Fruit fly (Drosophila melanogaster): ENCODE measurements around the gene C1GalTA.

C1GalTA gene

dm6 chr2L:8894224-8894623 lies 56.8 kb downstream of the C1GalTA start (continued):
- TF ChIP-seq CG12236 (GFP tag; optimal IDR thresholded peaks at IDR 0.05) (no peak), Dbx (GFP tag; IDR thresholded peaks at IDR 0.05) (peak; percentile 85), kni (GFP tag; optimal IDR thresholded peaks at IDR 0.05) (no peak), dpn (GFP tag; optimal IDR thresholded peaks at IDR 0.05) (peak; percentile 9 to 39), CG7357 (GFP tag; IDR thresholded peaks at IDR 0.05) (peak; percentile 44; the same call in 1 of the 3 replicates), HmgZ (tag; optimal IDR thresholded peaks at IDR 0.05) (peak; percentile 10), CG11093 (GFP tag; IDR thresholded peaks at IDR 0.05) (no peak; the same call in 2 of the 3 replicates), cato (GFP tag; optimal IDR thresholded peaks at IDR 0.05; ENCODE audit: borderline replicate concordance) (no peak), ci (GFP tag; IDR thresholded peaks at IDR 0.05) (no peak), PHDP (tag; optimal IDR thresholded peaks at IDR 0.05) (peak; percentile 32), zfh2 (GFP tag; optimal IDR thresholded peaks at IDR 0.05) (peak; percentile 56), CG8290 (GFP tag; optimal IDR thresholded peaks at IDR 0.05) (no peak), CG8290 (tag; optimal IDR thresholded peaks at IDR 0.05) (peak in 1 of 2 experiments; percentile 74), Ets65A (GFP tag) (peak; percentile 39), CG3163 (GFP tag; optimal IDR thresholded peaks at IDR 0.05) (no peak), Poxn (GFP tag; IDR thresholded peaks at IDR 0.05) (peak; percentile 31; the same call in 1 of the 2 replicates), gfzf (GFP tag; optimal IDR thresholded peaks at IDR 0.05) (no peak), mam (GFP tag; optimal IDR thresholded peaks at IDR 0.05) (peak; percentile 59), toy (GFP tag; IDR thresholded peaks at IDR 0.05) (no peak), Asciz (GFP tag; optimal IDR thresholded peaks at IDR 0.05) (no peak), zf30C (GFP tag; optimal IDR thresholded peaks at IDR 0.05) (no peak), gro (GFP tag; optimal IDR thresholded peaks at IDR 0.05) (peak; percentile 65), CG13624 (GFP tag; optimal IDR thresholded peaks at IDR 0.05) (peak; percentile 71), CG18476 (GFP tag; optimal IDR thresholded peaks at IDR 0.05) (no peak), gsb (GFP tag; IDR thresholded peaks at IDR 0.05) (peak; percentile 51; the same call in 1 of the 2 replicates), CG30403 (GFP tag; optimal IDR thresholded peaks at IDR 0.05) (peak; percentile 28), CG11560 (tag; IDR thresholded peaks at IDR 0.05) (peak; percentile 55; the same call in 2 of the 3 replicates), CG10147 (GFP tag; optimal IDR thresholded peaks at IDR 0.05) (peak; percentile 61), klu (GFP tag; IDR thresholded peaks at IDR 0.05) (peak; percentile 31; the same call in 1 of the 2 replicates), Sin3A (optimal IDR thresholded peaks at IDR 0.05) (no peak), CG17186 (GFP tag; optimal IDR thresholded peaks at IDR 0.05) (no peak), mirr (GFP tag; optimal IDR thresholded peaks at IDR 0.05) (peak; percentile 50), Hmr (GFP tag; optimal IDR thresholded peaks at IDR 0.05) (peak; percentile 30), CG3281 (GFP tag; optimal IDR thresholded peaks at IDR 0.05) (peak; percentile 68), prd (optimal IDR thresholded peaks at IDR 0.05) (no peak), prd (GFP tag; IDR thresholded peaks at IDR 0.05) (peak; percentile 62; the same call in 2 of the 3 replicates), jing (GFP tag; optimal IDR thresholded peaks at IDR 0.05) (no peak), CG10209 (GFP tag; optimal IDR thresholded peaks at IDR 0.05) (peak; percentile 7), sob (GFP tag; IDR thresholded peaks at IDR 0.05) (peak; percentile 53), ewg (GFP tag; optimal IDR thresholded peaks at IDR 0.05) (no peak), CG12769 (tag; optimal IDR thresholded peaks at IDR 0.05) (peak; percentile 73), pb (GFP tag; optimal IDR thresholded peaks at IDR 0.05) (no peak), al (GFP tag; IDR thresholded peaks at IDR 0.05) (peak; percentile 80), stc (GFP tag; IDR thresholded peaks at IDR 0.05) (peak; percentile 32; the same call in 1 of the 2 replicates), unpg (GFP tag; optimal IDR thresholded peaks at IDR 0.05) (peak; percentile 22), sug (tag; optimal IDR thresholded peaks at IDR 0.05) (peak; percentile 38), CG1792 (GFP tag; optimal IDR thresholded peaks at IDR 0.05) (no peak), HLH54F (GFP tag; optimal IDR thresholded peaks at IDR 0.05) (peak; percentile 52), tap (tag; optimal IDR thresholded peaks at IDR 0.05) (no peak), CG43689 (GFP tag; IDR thresholded peaks at IDR 0.05) (no peak), Meics (GFP tag; optimal IDR thresholded peaks at IDR 0.05) (peak; percentile 69), Trl (optimal IDR thresholded peaks at IDR 0.05) (no peak), Trl (GFP tag; optimal IDR thresholded peaks at IDR 0.05) (peak; percentile 41)

All from whole organism, embryonic.